Fruit fly (Drosophila melanogaster) ovary, adult (tissue): Measurements from ENCODE around the gene CG12279.

Experiments used
- CG17801 ChIP-seq: fragments of 200-800 bp; optimal IDR thresholded peaks from 2 replicates; lab custom pipeline; 2019; ENCODE audit warnings: missing biosample characterization, mild to moderate bottlenecking, missing genetic modification characterization, moderate library complexity; ENCODE audit not compliant: partially characterized antibody

CG12279 gene

dm6 chr3R:12719627-12720343 is 14.9 kb downstream of the CG12279 start:
- peak; percentile 68 for TF ChIP-seq CG17801 (GFP tag; lab: Kevin White, UChicago)

dm6 chr3R:12720344-12721200 is 15.7 kb downstream of the CG12279 start:
- TF ChIP-seq CG17801 (GFP tag; lab: Kevin White, UChicago) = no peak

- TF ChIP-seq CG17801 (GFP tag; lab: Kevin White, UChicago) = peak; percentile 75
Measured at dm6 chr3R:12722392-12722914, 17.6 kb downstream of the CG12279 start, which contains the start of gene Men. Men (minus strand) TSS chr3R:12722442.

dm6 chr3R:12723759-12724158 is 18.9 kb downstream of the CG12279 start:
- peak; percentile 10 for TF ChIP-seq CG17801 (GFP tag; lab: Kevin White, UChicago)

dm6 chr3R:12727944-12728649 is 23.2 kb downstream of the CG12279 start:
- TF ChIP-seq CG17801 (GFP tag; lab: Kevin White, UChicago) = no peak

- TF ChIP-seq CG17801 (GFP tag; lab: Kevin White, UChicago) = no peak
Measured at dm6 chr3R:12739247-12739646, 34.4 kb downstream of the CG12279 start, which contains the start of gene Ugt37A2. Ugt37A2 (plus strand) TSS chr3R:12739642.

dm6 chr3R:12743580-12743979 is 38.7 kb downstream of the CG12279 start, which contains the start of gene Ugt37A3:
Ugt37A3 (minus strand) TSS chr3R:12743680.
- TF ChIP-seq CG17801 (GFP tag; lab: Kevin White, UChicago) = no peak

- no peak for TF ChIP-seq CG17801 (GFP tag; lab: Kevin White, UChicago)
Measured at dm6 chr3R:12751027-12751426, 46.1 kb downstream of the CG12279 start.
